Fruit fly (Drosophila melanogaster) whole organism, wandering third instar larva: ENCODE measurements around the gene Megf8.

ENCODE experiments used
- Abd-B ChIP-seq: fragments of >200 bp; optimal IDR thresholded peaks from 2 replicates; lab custom pipeline; 2017; ENCODE audit warnings: missing biosample characterization, missing genetic modification characterization
- CG32264 ChIP-seq: fragments of 200-800 bp; sonication (Bioruptor generic); optimal IDR thresholded peaks from 2 replicates; lab custom pipeline; 2016; ENCODE audit warnings: missing biosample characterization, missing genetic modification characterization
- CG9705 ChIP-seq: fragments of 200-800 bp; sonication (Bioruptor generic); optimal IDR thresholded peaks from 2 replicates; lab custom pipeline; 2018; ENCODE audit warnings: missing biosample characterization, mild to moderate bottlenecking, missing genetic modification characterization
- Dif ChIP-seq: fragments of 200-275, 200-300 bp; sonication (Bioruptor generic); optimal IDR thresholded peaks from 2 replicates; lab custom pipeline; 2018; ENCODE audit warnings: missing biosample characterization, missing genetic modification characterization; ENCODE audit not compliant: partially characterized antibody
- HLH106 ChIP-seq: fragments of 200-800 bp; optimal IDR thresholded peaks from 3 replicates; lab custom pipeline; 2019; ENCODE audit warnings: missing biosample characterization, mild to moderate bottlenecking, missing genetic modification characterization, moderate library complexity
- Hnf4 ChIP-seq: fragments of 200-800 bp; sonication (Bioruptor generic); optimal IDR thresholded peaks from 2 replicates; lab custom pipeline; 2016; ENCODE audit warnings: missing biosample characterization, mild to moderate bottlenecking, missing genetic modification characterization
- Hr83 ChIP-seq: fragments of 200-300 bp; sonication (Bioruptor generic); optimal IDR thresholded peaks from 2 replicates; lab custom pipeline; 2016; ENCODE audit warnings: missing biosample characterization, mild to moderate bottlenecking, missing genetic modification characterization, moderate library complexity; ENCODE audit not compliant: poor library complexity, severe bottlenecking
- Jra ChIP-seq: sonication (Bioruptor generic); optimal IDR thresholded peaks from 2 replicates; lab custom pipeline; 2016; ENCODE audit warnings: missing biosample characterization, missing genetic modification characterization
- Myc ChIP-seq: fragments of >200 bp; optimal IDR thresholded peaks from 2 replicates; lab custom pipeline; 2017
- N ChIP-seq: fragments of >200 bp; optimal IDR thresholded peaks from 2 replicates; lab custom pipeline; 2018; ENCODE audit warnings: missing biosample characterization, missing external identifiers, missing genetic modification characterization
- OdsH ChIP-seq: fragments of 200-800 bp; sonication (Bioruptor generic); optimal IDR thresholded peaks from 2 replicates; lab custom pipeline; 2016; ENCODE audit warnings: missing biosample characterization, mild to moderate bottlenecking, missing genetic modification characterization
- Rel ChIP-seq, 2 experiments: fragments of 200-800 bp; sonication (Bioruptor generic) in 1 of 2; optimal IDR thresholded peaks; 2 replicates in 1 of 2; 3 replicates in 1 of 2; lab custom pipeline; 2016 to 2019; ENCODE audit warnings: mild to moderate bottlenecking in 2 of 2, missing biosample characterization in 2 of 2, missing genetic modification characterization in 2 of 2, moderate library complexity in 1 of 2
- Sp1 ChIP-seq: fragments of 200-800 bp; sonication (Bioruptor generic); optimal IDR thresholded peaks from 3 replicates; lab custom pipeline; 2019; ENCODE audit warnings: missing biosample characterization, mild to moderate bottlenecking, missing genetic modification characterization, moderate library complexity
- Vsx2 ChIP-seq: fragments of 200-300, 225-300 bp; sonication (Bioruptor generic); optimal IDR thresholded peaks from 2 replicates; lab custom pipeline; 2018; ENCODE audit warnings: missing biosample characterization, missing genetic modification characterization; ENCODE audit not compliant: partially characterized antibody
- br ChIP-seq: fragments of 200-800 bp; sonication (Bioruptor generic); optimal IDR thresholded peaks from 2 replicates; lab custom pipeline; 2016; ENCODE audit warnings: missing biosample characterization, missing genetic modification characterization
- brk ChIP-seq: fragments of 200-800 bp; sonication (Bioruptor generic); optimal IDR thresholded peaks from 2 replicates; lab custom pipeline; 2016; ENCODE audit warnings: missing biosample characterization, mild to moderate bottlenecking, missing genetic modification characterization
- dl ChIP-seq, 2 experiments: fragments of 175-275, 200-275 bp in 1 of 2; fragments of 200-275 bp in 1 of 2; sonication (Bioruptor generic); optimal IDR thresholded peaks; lab custom pipeline; 2018; ENCODE audit warnings: mild to moderate bottlenecking in 2 of 2, missing biosample characterization in 2 of 2, missing genetic modification characterization in 2 of 2, moderate library complexity in 2 of 2; ENCODE audit not compliant: partially characterized antibody in 2 of 2, insufficient read depth in 1 of 2
- dmrt93B ChIP-seq: fragments of 200-800 bp; sonication (Bioruptor generic); optimal IDR thresholded peaks from 2 replicates; lab custom pipeline; 2018; ENCODE audit warnings: missing biosample characterization, mild to moderate bottlenecking, missing genetic modification characterization
- dsf ChIP-seq: sonication (Bioruptor generic); optimal IDR thresholded peaks from 2 replicates; lab custom pipeline; 2016; ENCODE audit warnings: missing biosample characterization, missing genetic modification characterization, borderline replicate concordance
- ey ChIP-seq: fragments of 200-800 bp; sonication (Bioruptor generic); optimal IDR thresholded peaks from 2 replicates; lab custom pipeline; 2016; ENCODE audit warnings: missing biosample characterization, missing genetic modification characterization
- foxo ChIP-seq, 2 experiments: fragments of 200-800 bp; sonication (Bioruptor generic); optimal IDR thresholded peaks; 2 replicates in 1 of 2; 3 replicates in 1 of 2; lab custom pipeline; 2016 to 2017; ENCODE audit warnings: missing biosample characterization in 2 of 2, missing genetic modification characterization in 2 of 2
- h ChIP-seq: fragments of 200-800 bp; sonication (Bioruptor generic); optimal IDR thresholded peaks from 3 replicates; lab custom pipeline; 2016; ENCODE audit warnings: missing biosample characterization, mild to moderate bottlenecking, missing genetic modification characterization
- jim ChIP-seq: fragments of 175-275, 200-325 bp; sonication (Bioruptor generic); optimal IDR thresholded peaks from 2 replicates; lab custom pipeline; 2016; ENCODE audit warnings: missing biosample characterization, mild to moderate bottlenecking, missing genetic modification characterization
- lola ChIP-seq: fragments of >200 bp; optimal IDR thresholded peaks from 2 replicates; lab custom pipeline; 2017; ENCODE audit warnings: missing biosample characterization, missing genetic modification characterization
- pan ChIP-seq: fragments of >200 bp; optimal IDR thresholded peaks from 2 replicates; lab custom pipeline; 2017
- psq ChIP-seq: fragments of 200-800 bp; sonication (Bioruptor generic); optimal IDR thresholded peaks from 3 replicates; lab custom pipeline; 2017; ENCODE audit warnings: missing biosample characterization, mild to moderate bottlenecking, missing genetic modification characterization, moderate library complexity
- rgr ChIP-seq: fragments of 200-800 bp; sonication (Bioruptor generic); optimal IDR thresholded peaks from 3 replicates; lab custom pipeline; 2016; ENCODE audit warnings: missing biosample characterization, mild to moderate bottlenecking, missing genetic modification characterization
- sage ChIP-seq: fragments of 200-800 bp; sonication (Bioruptor generic); optimal IDR thresholded peaks from 2 replicates; lab custom pipeline; 2016; ENCODE audit warnings: missing biosample characterization, mild to moderate bottlenecking, missing genetic modification characterization
- sv ChIP-seq: fragments of 200-800 bp; sonication (Bioruptor generic); optimal IDR thresholded peaks from 3 replicates; lab custom pipeline; 2016; ENCODE audit warnings: missing biosample characterization, missing genetic modification characterization
- tai ChIP-seq: sonication (Bioruptor generic); optimal IDR thresholded peaks from 2 replicates; lab custom pipeline; 2016; ENCODE audit warnings: missing biosample characterization, missing genetic modification characterization
- usp ChIP-seq: fragments of >200 bp; optimal IDR thresholded peaks from 2 replicates; lab custom pipeline; 2017; ENCODE audit warnings: missing biosample characterization, missing genetic modification characterization
- woc ChIP-seq: sonication (Bioruptor generic); optimal IDR thresholded peaks from 2 replicates; lab custom pipeline; 2016; ENCODE audit warnings: missing biosample characterization, mild to moderate bottlenecking, missing genetic modification characterization

Gene Megf8

dm6 chr2L:8071112-8071976 lies 28.1 kb downstream of the Megf8 start, which contains the start of gene poe:
TSS of gene poe (minus strand) at chr2L:8071624.
- no peak for TF ChIP-seq dl (GFP tag; optimal IDR thresholded peaks at IDR 0.05; lab: Kevin White, UChicago; ENCODE audit: insufficient read depth in 1 of 2, partially characterized antibody in 2 of 2)
- TF ChIP-seq Rel (GFP tag; optimal IDR thresholded peaks at IDR 0.05; lab: Kevin White, UChicago) = no peak
- TF ChIP-seq Rel (tag; optimal IDR thresholded peaks at IDR 0.05; lab: Kevin White, UChicago) = peak; percentile 78
- TF ChIP-seq Hr83 (GFP tag; lab: Kevin White, UChicago) = peak; percentile 68
- peak; percentile 62 for TF ChIP-seq Sp1 (GFP tag; lab: Kevin White, UChicago)
- TF ChIP-seq sv (GFP tag; lab: Kevin White, UChicago) = no peak
- TF ChIP-seq, all 38 proteins: peak for 3

dm6 chr2L:8072692-8073091 lies 29.4 kb downstream of the Megf8 start, which contains the start of the genes MED20 and Trf:
TSS of gene MED20 (minus strand) at chr2L:8072848.
TSS of gene Trf (plus strand) at chr2L:8072895.
- no peak for TF ChIP-seq sage (GFP tag; lab: Kevin White, UChicago)
- TF ChIP-seq dmrt93B (GFP tag; lab: Kevin White, UChicago) = no peak
- TF ChIP-seq Hnf4 = no peak

DNA sequence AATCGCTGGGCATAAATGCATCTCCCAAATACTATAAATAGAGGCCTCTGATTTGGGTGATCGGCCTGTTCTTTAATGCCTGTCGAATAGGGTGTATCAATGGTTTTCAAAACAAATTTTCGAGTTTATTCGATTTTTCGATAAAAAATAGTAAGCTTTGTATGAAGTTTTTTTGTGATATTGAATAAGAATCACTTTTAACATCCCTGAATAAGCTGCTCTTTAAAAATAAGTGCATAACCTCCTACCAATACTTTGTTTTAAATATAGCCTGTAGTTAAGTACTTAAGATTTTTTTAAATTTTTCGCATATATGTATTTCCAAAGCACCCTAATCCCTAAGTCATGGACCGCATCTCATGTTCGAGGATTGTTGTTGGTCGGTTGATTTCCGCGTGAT lies 37.4 kb downstream of the Megf8 start:
- TF ChIP-seq Myc (lab: Kevin White, UChicago) = no peak
- TF ChIP-seq ey (GFP tag; lab: Kevin White, UChicago) = peak; percentile 5
- TF ChIP-seq sage (GFP tag; lab: Kevin White, UChicago) = no peak

DNA sequence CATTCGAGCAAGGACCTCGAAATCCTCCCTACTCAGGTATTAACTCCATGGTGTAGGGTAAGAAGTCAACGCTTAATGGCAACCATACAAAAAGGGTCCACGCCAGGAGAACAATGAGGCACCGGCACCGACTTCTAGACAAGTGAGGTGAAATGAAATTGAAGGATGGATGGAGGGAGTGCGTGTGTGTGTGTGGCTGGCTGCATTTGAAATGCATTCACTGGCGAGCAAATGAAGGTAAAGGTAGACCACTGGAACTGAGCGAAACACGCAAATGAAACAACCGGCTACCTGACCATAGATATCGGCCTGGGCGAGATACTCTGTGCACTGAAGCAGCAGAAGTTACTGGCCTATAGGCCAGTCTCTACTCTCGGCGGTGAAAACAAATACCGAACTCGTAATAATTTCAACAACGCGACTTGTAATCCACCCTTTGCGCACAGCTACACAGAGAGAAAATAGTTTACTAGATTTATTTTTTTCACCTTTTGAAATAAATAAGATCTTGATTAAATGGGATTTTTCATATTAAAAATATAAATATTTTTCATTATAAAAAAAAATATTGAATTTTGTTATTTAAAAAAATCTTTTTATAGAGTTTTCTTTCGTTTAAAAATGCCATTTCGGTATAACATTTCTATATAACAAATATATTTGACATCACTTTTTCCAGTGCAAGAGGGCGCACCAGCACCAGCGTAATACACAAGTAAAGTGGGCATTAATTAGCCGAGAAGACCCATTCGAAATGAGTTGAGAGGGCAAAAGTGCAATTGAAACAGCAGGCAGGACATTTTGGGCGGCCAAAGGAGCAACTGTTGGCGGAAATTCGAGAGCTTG lies 38.6 kb downstream of the Megf8 start:
- TF ChIP-seq Hnf4 (peak; percentile 33), tai (no peak), Dif (GFP tag; lab: Kevin White, UChicago) (no peak), ey (GFP tag; lab: Kevin White, UChicago) (peak; percentile 1), Sp1 (GFP tag; lab: Kevin White, UChicago) (peak; percentile 77), psq (GFP tag; lab: Kevin White, UChicago) (peak; percentile 64), sv (GFP tag; lab: Kevin White, UChicago) (peak; percentile 23), OdsH (GFP tag; lab: Kevin White, UChicago) (peak; percentile 71), foxo (GFP tag; optimal IDR thresholded peaks at IDR 0.05; lab: Kevin White, UChicago) (peak in 1 of 2 experiments; percentile 76), rgr (GFP tag; lab: Kevin White, UChicago) (peak; percentile 82), Myc (lab: Kevin White, UChicago) (no peak), Vsx2 (peak; percentile 60)

DNA sequence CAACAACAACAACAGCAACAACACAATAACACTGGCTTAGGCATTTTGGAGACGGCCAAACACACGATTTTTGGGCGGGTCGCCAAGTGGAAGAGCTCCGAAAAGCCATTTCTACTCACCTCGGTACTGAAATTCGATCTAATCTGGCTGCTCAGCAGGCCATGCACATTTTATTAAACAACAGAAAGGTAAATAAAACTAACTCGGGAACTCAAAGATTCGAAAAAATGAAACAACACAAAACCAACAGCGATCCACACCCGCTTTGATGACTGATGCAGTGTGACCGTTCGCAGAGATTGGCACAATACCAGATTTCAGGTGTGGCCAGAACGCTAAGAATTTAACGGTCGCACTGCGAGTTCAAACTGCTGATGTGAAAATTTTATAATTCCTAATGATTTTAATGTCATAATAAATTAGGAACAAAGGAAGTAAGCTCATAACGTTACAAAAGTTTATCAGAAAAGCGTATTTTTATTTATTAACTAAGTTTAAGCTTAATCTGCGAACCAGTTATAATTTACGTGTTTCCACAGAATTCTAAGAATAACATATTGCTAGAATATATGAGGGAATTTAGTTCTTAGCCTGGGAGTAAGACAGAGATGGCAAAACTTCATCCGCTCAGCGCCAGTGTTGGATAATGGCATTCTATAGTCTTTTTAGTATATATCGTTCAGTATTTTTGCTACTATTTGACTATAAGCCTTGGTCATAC lies 39.6 kb downstream of the Megf8 start, which contains the start of gene Mcr:
Gene Mcr, minus strand, starts transcription at position 291 of the 721 bp plus-strand sequence.
- TF ChIP-seq usp (GFP tag; lab: Kevin White, UChicago) (no peak), dsf (GFP tag; lab: Kevin White, UChicago) (no peak), Sp1 (GFP tag; lab: Kevin White, UChicago) (no peak), br (no peak), dmrt93B (GFP tag; lab: Kevin White, UChicago) (no peak), jim (peak; percentile 5), h (GFP tag; lab: Kevin White, UChicago) (no peak), pan (lab: Kevin White, UChicago) (no peak), ey (GFP tag; lab: Kevin White, UChicago) (no peak), Abd-B (GFP tag; lab: Kevin White, UChicago) (no peak), CG9705 (no peak), Vsx2 (peak; percentile 32), Jra (GFP tag; lab: Kevin White, UChicago) (no peak), sage (GFP tag; lab: Kevin White, UChicago) (peak; percentile 35), dl (GFP tag; optimal IDR thresholded peaks at IDR 0.05; lab: Kevin White, UChicago; ENCODE audit: insufficient read depth in 1 of 2, partially characterized antibody in 2 of 2) (no peak), Hnf4 (peak; percentile 44), sv (GFP tag; lab: Kevin White, UChicago) (peak; percentile 38), Rel (GFP tag; optimal IDR thresholded peaks at IDR 0.05; lab: Kevin White, UChicago) (no peak), Rel (tag; optimal IDR thresholded peaks at IDR 0.05; lab: Kevin White, UChicago) (peak; percentile 3), OdsH (GFP tag; lab: Kevin White, UChicago) (no peak), tai (no peak), lola (GFP tag; lab: Kevin White, UChicago) (no peak), Hr83 (GFP tag; lab: Kevin White, UChicago) (peak; percentile 64), Dif (GFP tag; lab: Kevin White, UChicago) (peak; percentile 23), HLH106 (tag; lab: Kevin White, UChicago) (peak; percentile 19), Myc (lab: Kevin White, UChicago) (no peak), woc (GFP tag; lab: Kevin White, UChicago) (no peak), brk (GFP tag; lab: Kevin White, UChicago) (no peak), rgr (GFP tag; lab: Kevin White, UChicago) (no peak), N (no peak), CG32264 (GFP tag; lab: Kevin White, UChicago) (no peak)
